Fruit fly (Drosophila melanogaster): Measurements from ENCODE around the gene CG9154.
A peak's percentile ranks its signal among the peaks of the same experiment; 100 is the strongest.

Gene CG9154

dm6 chr2L:6080329-6080728 is 9.8 kb upstream of the CG9154 start (continued):
- no peak for TF ChIP-seq ap (GFP tag; IDR thresholded peaks at IDR 0.05)
- TF ChIP-seq HHEX (GFP tag; optimal IDR thresholded peaks at IDR 0.05), result peak; percentile 28
- TF ChIP-seq ERR (GFP tag; optimal IDR thresholded peaks at IDR 0.05), result no peak
- no peak for TF ChIP-seq CG4282 (GFP tag; optimal IDR thresholded peaks at IDR 0.05)
- no peak for TF ChIP-seq CG1832 (GFP tag; optimal IDR thresholded peaks at IDR 0.05)
- TF ChIP-seq Mes4 (GFP tag; optimal IDR thresholded peaks at IDR 0.05), result no peak
- TF ChIP-seq br (optimal IDR thresholded peaks at IDR 0.05), result no peak
- TF ChIP-seq ato (GFP tag; IDR thresholded peaks at IDR 0.05; ENCODE audit: partially characterized antibody), result no peak
- TF ChIP-seq bbx (GFP tag; IDR thresholded peaks at IDR 0.05; ENCODE audit: partially characterized antibody), result no peak
- no peak for TF ChIP-seq tll (GFP tag; optimal IDR thresholded peaks at IDR 0.05)
- TF ChIP-seq CG13287 (GFP tag; IDR thresholded peaks at IDR 0.05; ENCODE audit: partially characterized antibody), result no peak
- TF ChIP-seq CG11695 (GFP tag; IDR thresholded peaks at IDR 0.05), result no peak
- TF ChIP-seq CG15073 (GFP tag; optimal IDR thresholded peaks at IDR 0.05), result no peak
- TF ChIP-seq Hr51 (GFP tag; optimal IDR thresholded peaks at IDR 0.05), result no peak
- 0 out of 2 replicates have a peak, but pooled peaks have one; percentile 42 for TF ChIP-seq GATAe (GFP tag; conservative IDR thresholded peaks at IDR 0.05)
- TF ChIP-seq ac (GFP tag; optimal IDR thresholded peaks at IDR 0.05), result no peak
- no peak for TF ChIP-seq usp (GFP tag; optimal IDR thresholded peaks at IDR 0.05)
- no peak for TF ChIP-seq Elba2 (GFP tag; optimal IDR thresholded peaks at IDR 0.05)
- no peak for TF ChIP-seq trem (tag; optimal IDR thresholded peaks at IDR 0.05)
- TF ChIP-seq crol (GFP tag; IDR thresholded peaks at IDR 0.05), result 0 out of 2 replicates have a peak, but pooled peaks have one; percentile 9
- TF ChIP-seq H15 (GFP tag; IDR thresholded peaks at IDR 0.05), result no peak
- no peak for TF ChIP-seq ara (GFP tag; IDR thresholded peaks at IDR 0.05)
- TF ChIP-seq Atf6 (GFP tag; IDR thresholded peaks at IDR 0.05), result no peak
- TF ChIP-seq yki (optimal IDR thresholded peaks at IDR 0.05), result no peak
- peak; percentile 28; the same call in 1 of the 2 replicates for TF ChIP-seq Drgx (GFP tag; IDR thresholded peaks at IDR 0.05)
- TF ChIP-seq CG17612 (GFP tag; IDR thresholded peaks at IDR 0.05), result no peak
- no peak for TF ChIP-seq Abd-B (GFP tag; optimal IDR thresholded peaks at IDR 0.05)
- TF ChIP-seq tap (tag; optimal IDR thresholded peaks at IDR 0.05), result no peak
- TF ChIP-seq bab2 (GFP tag; optimal IDR thresholded peaks at IDR 0.05), result no peak
- TF ChIP-seq CG14014 (GFP tag; IDR thresholded peaks at IDR 0.05), result no peak
- no peak for TF ChIP-seq jumu (GFP tag; optimal IDR thresholded peaks at IDR 0.05)
- TF ChIP-seq Pdp1 (GFP tag; optimal IDR thresholded peaks at IDR 0.05), result peak in 1 of 2 experiments; percentile 31
- no peak for TF ChIP-seq gcm2 (GFP tag; optimal IDR thresholded peaks at IDR 0.05)
- peak; percentile 5 for TF ChIP-seq schlank (tag; optimal IDR thresholded peaks at IDR 0.05)
- no peak for TF ChIP-seq fd64A (GFP tag; optimal IDR thresholded peaks at IDR 0.05)
- TF ChIP-seq Camta (GFP tag; optimal IDR thresholded peaks at IDR 0.05), result no peak
- no peak for TF ChIP-seq CG6791 (GFP tag; IDR thresholded peaks at IDR 0.05; ENCODE audit: partially characterized antibody)
- TF ChIP-seq sug (tag; optimal IDR thresholded peaks at IDR 0.05), result peak; percentile 61
- no peak for TF ChIP-seq trh (GFP tag; optimal IDR thresholded peaks at IDR 0.05)
- TF ChIP-seq mld (GFP tag; IDR thresholded peaks at IDR 0.05; ENCODE audit: partially characterized antibody), result no peak

DNA sequence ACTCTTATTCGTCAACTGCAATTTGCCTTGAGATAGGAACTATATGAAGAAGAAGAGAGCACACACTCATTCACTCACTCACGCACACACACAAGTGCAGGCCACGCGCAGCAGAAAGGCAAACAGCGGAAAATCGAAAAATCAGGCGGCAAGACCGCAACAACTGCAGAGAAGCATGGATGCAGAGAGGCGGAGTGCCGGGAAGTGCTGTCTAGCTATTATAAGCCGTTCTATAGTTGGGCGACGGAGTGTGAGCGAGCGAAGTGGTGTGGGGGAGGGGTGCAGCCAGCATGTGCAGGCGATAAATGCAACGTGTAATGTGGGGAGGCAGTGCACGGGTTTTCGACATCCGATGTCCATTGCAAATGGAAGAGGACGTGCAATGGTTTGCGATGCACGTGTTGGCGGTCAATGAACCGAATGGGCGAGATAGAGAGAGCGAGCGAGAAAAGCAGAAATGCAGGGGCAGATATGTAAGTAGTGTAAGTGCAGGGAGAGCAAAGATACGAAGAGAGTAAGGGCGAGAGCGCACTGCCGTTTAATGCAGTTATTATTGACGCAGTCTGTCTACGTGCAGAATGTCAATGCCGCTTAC is 8.4 kb upstream of the CG9154 start:
- TF ChIP-seq sens (GFP tag), result peak; percentile 78
- TF ChIP-seq insv (GFP tag; optimal IDR thresholded peaks at IDR 0.05), result peak in 1 of 2 experiments; percentile 74
- no peak for TF ChIP-seq CG2120 (GFP tag; optimal IDR thresholded peaks at IDR 0.05)
- peak; percentile 12 for TF ChIP-seq yki (optimal IDR thresholded peaks at IDR 0.05)
- TF ChIP-seq lmd (GFP tag; IDR thresholded peaks at IDR 0.05), result no peak
- TF ChIP-seq nerfin-1 (tag; optimal IDR thresholded peaks at IDR 0.05), result peak; percentile 27
- TF ChIP-seq NC2β (GFP tag; optimal IDR thresholded peaks at IDR 0.05), result no peak
- TF ChIP-seq fd96Cb (tag; optimal IDR thresholded peaks at IDR 0.05), result no peak
- TF ChIP-seq CG33557 (GFP tag; optimal IDR thresholded peaks at IDR 0.05), result peak; percentile 48
- TF ChIP-seq Hmx (GFP tag; optimal IDR thresholded peaks at IDR 0.05), result no peak
- TF ChIP-seq seq (GFP tag; IDR thresholded peaks at IDR 0.05), result no peak
- no peak for TF ChIP-seq CG18764 (GFP tag; optimal IDR thresholded peaks at IDR 0.05)
- peak; percentile 38 for TF ChIP-seq fd64A (GFP tag; optimal IDR thresholded peaks at IDR 0.05)
- 0 out of 2 replicates have a peak, but pooled peaks have one; percentile 14 for TF ChIP-seq Awh (GFP tag; IDR thresholded peaks at IDR 0.05)
- TF ChIP-seq bbx (GFP tag; IDR thresholded peaks at IDR 0.05; ENCODE audit: partially characterized antibody), result no peak
- TF ChIP-seq CG8924 (tag; optimal IDR thresholded peaks at IDR 0.05), result peak; percentile 32
